Fruit fly (Drosophila melanogaster): Measurements from ENCODE around the gene Mcm2.

DNA sequence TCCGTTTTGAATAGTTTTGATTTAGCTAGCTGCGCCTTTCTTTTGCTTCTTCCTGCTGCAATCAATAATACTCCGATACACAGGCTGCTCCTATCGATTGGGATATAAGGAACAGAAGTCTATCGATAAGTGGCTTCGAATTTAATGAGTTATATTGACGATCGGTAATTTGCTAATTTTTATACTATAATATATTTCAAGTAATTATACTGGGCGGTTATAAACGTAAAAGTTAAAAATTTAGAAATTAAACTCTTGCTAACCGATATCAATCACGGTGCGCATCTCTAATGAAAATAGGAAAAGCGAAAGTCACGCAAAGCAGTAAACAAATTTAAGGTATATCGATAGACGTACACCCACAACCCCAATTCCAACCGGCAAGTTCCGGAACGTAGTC is 21.1 kb upstream of the Mcm2 start, which contains the start of the genes CG9636, CG18749 and CG33722:
- peak; percentile 60 for TF ChIP-seq CG3407 (GFP tag; optimal IDR thresholded peaks at IDR 0.05)
- no peak for TF ChIP-seq Dfd (GFP tag; optimal IDR thresholded peaks at IDR 0.05)
- TF ChIP-seq Bgb (GFP tag; IDR thresholded peaks at IDR 0.05; ENCODE audit: partially characterized antibody) = peak; percentile 93
- no peak; the same call in 1 of the 2 replicates for TF ChIP-seq chm (GFP tag; IDR thresholded peaks at IDR 0.05)
- TF ChIP-seq lola (GFP tag; optimal IDR thresholded peaks at IDR 0.05) = peak in 1 of 3 experiments; percentile 71
- no peak for TF ChIP-seq CG14965 (GFP tag; optimal IDR thresholded peaks at IDR 0.05; ENCODE audit: borderline replicate concordance)
- peak in 1 of 2 experiments; percentile 16 for TF ChIP-seq insv (GFP tag; optimal IDR thresholded peaks at IDR 0.05)

All from whole organism, embryonic.